Worm (Caenorhabditis elegans): ENCODE measurements around the gene rnh-1.0.

ce11 chrII:5031612-5032011 is 36.5 kb downstream of the rnh-1.0 start, which contains the start of gene wdr-83:
- no peak for TF ChIP-seq mep-1 (tag; optimal IDR thresholded peaks at IDR 0.05)
- no peak for TF ChIP-seq lin-15B (tag; optimal IDR thresholded peaks at IDR 0.05)
- no peak for TF ChIP-seq lsy-2 (tag; optimal IDR thresholded peaks at IDR 0.05)
